Fruit fly (Drosophila melanogaster) whole organism, embryonic: ENCODE results near the gene ens.
A peak's percentile ranks its signal among the peaks of the same experiment; 100 is the strongest.

Experiments
- Abd-B ChIP-seq: fragments of 200-800 bp; sonication (Bioruptor generic); optimal IDR thresholded peaks from 2 replicates; lab custom pipeline; 2018; ENCODE audit warnings: missing biosample characterization, mild to moderate bottlenecking, missing genetic modification characterization, moderate library complexity
- Aef1 ChIP-seq: fragments of 200-800 bp; sonication (Bioruptor generic); IDR thresholded peaks from 3 replicates; pipeline ENCODE4 v1.3.6; 2022; ENCODE audit warnings: missing biosample characterization, missing genetic modification characterization
- B-H1 ChIP-seq: fragments of 200-800 bp; sonication (Bioruptor generic); IDR thresholded peaks from 3 replicates; pipeline ENCODE4 v1.3.6; 2022; ENCODE audit warnings: missing biosample characterization, missing genetic modification characterization
- CG10147 ChIP-seq: fragments of 200-800 bp; sonication (Bioruptor generic); optimal IDR thresholded peaks from 2 replicates; lab custom pipeline; 2019; ENCODE audit warnings: missing biosample characterization, mild to moderate bottlenecking, missing genetic modification characterization, moderate library complexity
- CG10565 ChIP-seq: fragments of 200-800 bp; sonication (Bioruptor generic); optimal IDR thresholded peaks from 3 replicates; lab custom pipeline; 2016; ENCODE audit warnings: missing biosample characterization, mild to moderate bottlenecking, missing genetic modification characterization
- CG12071 ChIP-seq: fragments of 200-800 bp; sonication (Bioruptor generic); optimal IDR thresholded peaks from 3 replicates; lab custom pipeline; 2018; ENCODE audit warnings: missing biosample characterization, mild to moderate bottlenecking, missing genetic modification characterization
- CG12659 ChIP-seq: fragments of 200-800 bp; sonication (Bioruptor generic); optimal IDR thresholded peaks from 3 replicates; lab custom pipeline; 2017; ENCODE audit warnings: mild to moderate bottlenecking, missing biosample characterization, missing genetic modification reagents, missing genetic modification characterization
- CG13894 ChIP-seq: fragments of 200-800 bp; sonication (Bioruptor generic); optimal IDR thresholded peaks from 3 replicates; lab custom pipeline; 2018; ENCODE audit warnings: missing biosample characterization, mild to moderate bottlenecking, missing genetic modification characterization, moderate library complexity
- CG14050 ChIP-seq: fragments of 200-800 bp; sonication (Bioruptor generic); IDR thresholded peaks from 3 replicates; pipeline ENCODE4 v1.3.6; 2022; ENCODE audit warnings: missing biosample characterization, missing genetic modification characterization
- CG2199 ChIP-seq: fragments of 200-800 bp; sonication (Bioruptor generic); IDR thresholded peaks from 3 replicates; pipeline ENCODE4 v1.3.6; 2022; ENCODE audit warnings: missing biosample characterization, missing genetic modification characterization
- CG31441 ChIP-seq: fragments of 200-800 bp; sonication (Bioruptor generic); IDR thresholded peaks from 2 replicates; pipeline ENCODE4 v1.3.6; 2022; ENCODE audit warnings: missing biosample characterization, missing genetic modification characterization
- CG7357 ChIP-seq: fragments of 200-800 bp; sonication (Bioruptor generic); IDR thresholded peaks from 3 replicates; pipeline ENCODE4 v1.3.6; 2022; ENCODE audit warnings: missing biosample characterization, missing genetic modification characterization
- CG8388 ChIP-seq: fragments of 200-800 bp; sonication (Bioruptor generic); optimal IDR thresholded peaks from 2 replicates; lab custom pipeline; 2019; ENCODE audit warnings: missing biosample characterization, mild to moderate bottlenecking, missing genetic modification characterization, moderate library complexity
- CG9876 ChIP-seq: fragments of 200-800 bp; sonication (Bioruptor generic); optimal IDR thresholded peaks from 2 replicates; lab custom pipeline; 2016; ENCODE audit warnings: missing biosample characterization, missing genetic modification characterization
- CG9932 ChIP-seq: fragments of 200-800 bp; sonication (Bioruptor generic); IDR thresholded peaks from 2 replicates; pipeline ENCODE4 v1.3.6; 2022; ENCODE audit warnings: missing biosample characterization, missing genetic modification characterization
- CTCF ChIP-seq: fragments of 200-800 bp; sonication (Bioruptor generic); optimal IDR thresholded peaks from 2 replicates; lab custom pipeline; 2017; ENCODE audit warnings: missing biosample characterization, mild to moderate bottlenecking, missing genetic modification characterization, moderate library complexity
- D19A ChIP-seq: fragments of 200-800 bp; optimal IDR thresholded peaks from 3 replicates; lab custom pipeline; 2019; ENCODE audit warnings: missing biosample characterization, mild to moderate bottlenecking, missing genetic modification characterization, moderate library complexity
- Ets97D ChIP-seq: fragments of 200-800 bp; sonication (Bioruptor generic); optimal IDR thresholded peaks from 3 replicates; lab custom pipeline; 2016; ENCODE audit warnings: missing biosample characterization, missing genetic modification characterization
- Gsc ChIP-seq: fragments of 200-800 bp; sonication (Bioruptor generic); IDR thresholded peaks from 2 replicates; pipeline ENCODE4 v1.3.6; 2022; ENCODE audit warnings: missing biosample characterization, missing genetic modification characterization
- HLHmδ ChIP-seq: fragments of 200-800 bp; sonication (Bioruptor generic); optimal IDR thresholded peaks from 2 replicates; lab custom pipeline; 2018; ENCODE audit warnings: missing biosample characterization, mild to moderate bottlenecking, missing genetic modification characterization, moderate library complexity
- Hmr ChIP-seq: fragments of 200-800 bp; sonication (Bioruptor generic); optimal IDR thresholded peaks from 3 replicates; lab custom pipeline; 2017; ENCODE audit warnings: mild to moderate bottlenecking, missing biosample characterization, missing genetic modification reagents, missing genetic modification characterization
- Hr51 ChIP-seq, 2 experiments: fragments of 200-800 bp; sonication (Bioruptor generic); optimal IDR thresholded peaks; 2 replicates in 1 of 2; 3 replicates in 1 of 2; lab custom pipeline; 2016 to 2018; ENCODE audit warnings: missing biosample characterization in 2 of 2, missing genetic modification characterization in 2 of 2, mild to moderate bottlenecking in 1 of 2, moderate library complexity in 1 of 2
- Hr78 ChIP-seq, 2 experiments: fragments of 200-800 bp in 1 of 2; fragments of >200 bp in 1 of 2; sonication (Bioruptor generic) in 1 of 2; optimal IDR thresholded peaks; 2 replicates each; lab custom pipeline; 2017 to 2019; ENCODE audit warnings: missing biosample characterization in 2 of 2, missing genetic modification characterization in 2 of 2, mild to moderate bottlenecking in 1 of 2, moderate library complexity in 1 of 2
- Spps ChIP-seq: fragments of 200-800 bp; sonication (Bioruptor generic); optimal IDR thresholded peaks from 2 replicates; lab custom pipeline; 2018; ENCODE audit warnings: missing biosample characterization, mild to moderate bottlenecking, missing genetic modification characterization
- Xbp1 ChIP-seq: fragments of 200-800 bp; sonication (Bioruptor generic); optimal IDR thresholded peaks from 3 replicates; lab custom pipeline; 2016; ENCODE audit warnings: missing biosample characterization, mild to moderate bottlenecking, missing genetic modification characterization
- ash1 ChIP-seq: fragments of 200-800 bp; sonication (Bioruptor generic); optimal IDR thresholded peaks from 2 replicates; lab custom pipeline; 2018; ENCODE audit warnings: missing biosample characterization, mild to moderate bottlenecking, missing genetic modification characterization
- cas ChIP-seq: fragments of 200-800 bp; sonication (Bioruptor generic); IDR thresholded peaks from 2 replicates; pipeline ENCODE4 v1.3.6; 2022; ENCODE audit warnings: missing biosample characterization, missing genetic modification characterization
- da ChIP-seq: fragments of 200-800 bp; sonication (Bioruptor generic); optimal IDR thresholded peaks from 2 replicates; lab custom pipeline; 2016; ENCODE audit warnings: missing biosample characterization, missing genetic modification characterization
- dysf ChIP-seq: fragments of 200-800 bp; sonication (Bioruptor generic); IDR thresholded peaks from 3 replicates; pipeline ENCODE4 v1.3.6; 2022; ENCODE audit warnings: missing biosample characterization, missing genetic modification characterization
- ems ChIP-seq: fragments of 200-800 bp; sonication (Bioruptor generic); optimal IDR thresholded peaks from 3 replicates; lab custom pipeline; 2016; ENCODE audit warnings: missing biosample characterization, missing genetic modification characterization
- esg ChIP-seq: fragments of 200-800 bp; sonication (Bioruptor generic); conservative IDR thresholded peaks from 2 replicates; pipeline ENCODE4 v1.3.6; 2022; ENCODE audit warnings: missing biosample characterization, missing genetic modification characterization
- eve ChIP-seq, 2 experiments: fragments of >200 bp; optimal IDR thresholded peaks; 2 replicates each; lab custom pipeline; 2017; ENCODE audit warnings: missing biosample characterization in 2 of 2, missing genetic modification characterization in 2 of 2
- ewg ChIP-seq: fragments of 200-800 bp; sonication (Bioruptor generic); optimal IDR thresholded peaks from 3 replicates; lab custom pipeline; 2017; ENCODE audit warnings: mild to moderate bottlenecking, missing biosample characterization, missing genetic modification reagents, missing genetic modification characterization
- grau ChIP-seq: fragments of 200-800 bp; optimal IDR thresholded peaks from 3 replicates; lab custom pipeline; 2019; ENCODE audit warnings: missing biosample characterization, mild to moderate bottlenecking, missing genetic modification characterization, moderate library complexity
- lilli ChIP-seq: fragments of 200-800 bp; sonication (Bioruptor generic); optimal IDR thresholded peaks from 3 replicates; lab custom pipeline; 2016; ENCODE audit warnings: missing biosample characterization, missing genetic modification characterization
- lmd ChIP-seq: fragments of 200-800 bp; sonication (Bioruptor generic); IDR thresholded peaks from 2 replicates; pipeline ENCODE4 v1.3.6; 2022; ENCODE audit warnings: missing biosample characterization, missing genetic modification characterization
- mam ChIP-seq: fragments of 200-800 bp; sonication (Bioruptor generic); optimal IDR thresholded peaks from 3 replicates; lab custom pipeline; 2016; ENCODE audit warnings: missing biosample characterization, missing genetic modification characterization
- row ChIP-seq: fragments of 200-800 bp; sonication (Bioruptor generic); IDR thresholded peaks from 3 replicates; pipeline ENCODE4 v1.3.6; 2022; ENCODE audit warnings: missing biosample characterization, missing genetic modification characterization
- sens ChIP-seq: fragments of 200-800 bp; sonication (Bioruptor generic); peaks from one replicate; lab custom pipeline; 2016; ENCODE audit warnings: missing biosample characterization, missing genetic modification characterization
- seq ChIP-seq: fragments of 200-800 bp; sonication (Bioruptor generic); IDR thresholded peaks from 2 replicates; pipeline ENCODE4 v1.3.6; 2022; ENCODE audit warnings: missing biosample characterization, missing genetic modification characterization
- sqz ChIP-seq: fragments of 200-800 bp; sonication (Bioruptor generic); optimal IDR thresholded peaks from 3 replicates; lab custom pipeline; 2018; ENCODE audit warnings: missing biosample characterization, mild to moderate bottlenecking, missing genetic modification characterization
- tup ChIP-seq: fragments of 200-800 bp; sonication (Bioruptor generic); optimal IDR thresholded peaks from 2 replicates; lab custom pipeline; 2016; ENCODE audit warnings: missing biosample characterization, mild to moderate bottlenecking, missing genetic modification characterization, moderate library complexity
- z ChIP-seq: fragments of 200-800 bp; sonication (Bioruptor generic); IDR thresholded peaks from 3 replicates; pipeline ENCODE4 v1.3.6; 2022; ENCODE audit warnings: missing biosample characterization, missing genetic modification characterization

The ens gene

DNA sequence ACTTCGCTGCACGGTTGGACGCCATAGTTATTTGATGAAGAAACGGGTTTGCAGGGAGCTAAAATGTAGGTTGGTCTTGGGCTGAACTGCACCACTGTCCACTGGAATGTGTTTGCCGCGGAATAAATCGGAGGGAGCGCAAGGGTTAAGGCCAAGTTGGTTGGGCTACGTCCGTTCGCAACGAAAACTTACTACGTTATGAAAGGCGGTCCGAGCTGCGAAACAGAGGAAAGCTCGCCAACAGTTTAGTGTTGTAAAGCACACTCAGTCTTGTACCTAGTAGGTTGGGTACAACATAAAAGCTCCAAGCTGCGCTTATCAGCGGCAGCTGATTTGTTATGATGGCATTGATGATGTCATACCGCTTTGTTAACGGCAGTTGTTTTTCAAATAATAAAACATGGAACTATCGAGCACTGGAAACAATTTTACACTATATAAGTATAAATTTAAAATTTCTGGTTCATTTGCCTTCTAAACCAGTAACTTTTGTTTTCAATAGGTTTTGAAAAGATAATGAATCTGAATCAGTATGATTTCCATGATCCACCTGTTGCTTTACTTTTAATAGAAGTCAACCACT is 12.1 kb downstream of the ens start, which contains the start of gene Chd64 (continued):
- TF ChIP-seq ash1 (GFP tag; lab: Kevin White, UChicago) (peak; percentile 8), Spps (no peak), CG31441 (GFP tag; lab: Robert Waterston, UW) (no peak), CG9932 (peak; percentile 50)
- TF ChIP-seq, all 482 proteins: peak for 184

DNA sequence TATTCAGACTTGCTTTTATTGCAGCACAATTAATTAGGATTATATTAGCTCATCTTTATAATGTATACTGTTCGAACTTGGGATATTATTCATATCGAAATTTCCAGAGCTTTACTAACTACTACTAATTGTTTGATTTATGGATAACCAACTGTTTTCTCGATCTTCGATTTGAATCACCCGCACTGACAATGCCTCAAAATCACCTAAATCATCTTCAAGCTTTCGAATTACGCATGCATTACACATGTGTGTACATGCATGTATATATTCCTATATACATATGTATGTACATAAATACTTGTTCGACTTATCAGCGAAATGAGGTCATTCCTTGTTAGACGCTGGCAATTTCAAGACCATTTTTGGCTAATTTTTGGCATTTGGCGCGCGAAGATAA is 12.8 kb downstream of the ens start:
- TF ChIP-seq CG8388 (GFP tag; lab: Kevin White, UChicago) (no peak), tup (GFP tag; lab: Kevin White, UChicago) (no peak), eve (GFP tag; optimal IDR thresholded peaks at IDR 0.05; lab: Kevin White, UChicago) (peak in 1 of 2 experiments; percentile 58), CG7357 (GFP tag; lab: Robert Waterston, UW) (no peak), ewg (GFP tag; lab: Kevin White, UChicago) (no peak), mam (GFP tag; lab: Kevin White, UChicago) (no peak), grau (tag; lab: Kevin White, UChicago) (peak; percentile 50), cas (no peak), sqz (no peak)

DNA sequence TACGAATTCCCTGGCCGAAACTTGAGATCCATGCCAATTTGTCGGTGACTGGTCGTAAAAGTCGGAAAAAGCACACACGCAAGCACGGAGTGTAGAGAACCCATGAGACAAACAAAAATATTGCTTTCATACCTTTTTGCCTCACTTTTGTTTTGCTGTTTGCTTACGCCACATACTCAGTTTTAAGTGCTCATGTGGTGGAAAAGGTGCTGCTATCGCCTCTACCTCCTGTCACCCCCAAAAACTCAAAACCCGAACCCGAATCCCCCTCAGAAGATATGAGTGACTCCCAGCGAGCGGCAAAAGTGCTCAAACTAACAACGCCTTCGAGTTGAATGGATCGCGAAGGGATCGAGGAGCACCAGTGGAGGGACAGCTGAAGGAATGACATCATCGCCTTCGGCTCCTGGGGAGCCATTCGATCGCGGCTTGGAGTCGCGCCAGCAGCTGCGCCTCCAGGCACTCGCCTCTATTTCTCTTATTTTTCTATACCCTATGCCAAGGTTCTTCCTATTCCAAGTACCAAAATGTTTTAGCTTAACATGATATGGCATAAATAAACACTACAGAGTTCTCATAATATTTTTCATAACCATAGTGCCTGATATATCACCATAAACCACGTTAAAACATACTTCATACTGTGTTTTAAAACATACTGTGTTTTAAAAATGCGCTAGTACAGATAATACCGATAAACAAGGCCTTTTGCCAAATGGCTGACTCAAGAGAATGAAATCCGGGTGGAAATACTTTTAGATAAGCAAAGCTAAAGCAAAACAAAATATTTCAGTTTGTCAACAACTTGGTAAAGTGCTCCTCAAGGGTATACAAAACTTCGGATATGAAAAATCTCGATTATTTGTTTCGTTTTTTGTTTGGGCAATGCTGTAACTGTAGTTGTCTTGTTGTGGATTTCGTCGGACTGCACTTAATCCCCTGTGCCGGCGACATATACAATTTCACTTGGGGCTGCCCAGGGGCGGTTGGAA is 13.7 kb downstream of the ens start:
- TF ChIP-seq ems (GFP tag; lab: Kevin White, UChicago) (no peak), Hr51 (GFP tag; optimal IDR thresholded peaks at IDR 0.05; lab: Kevin White, UChicago) (peak in 1 of 2 experiments; percentile 2), CG2199 (0 out of 3 replicates have a peak, but pooled peaks have one; percentile 10), CG9876 (GFP tag; lab: Kevin White, UChicago) (no peak), CG13894 (tag; lab: Kevin White, UChicago) (peak; percentile 19), D19A (tag; lab: Kevin White, UChicago) (peak; percentile 84), z (peak; percentile 89)

DNA sequence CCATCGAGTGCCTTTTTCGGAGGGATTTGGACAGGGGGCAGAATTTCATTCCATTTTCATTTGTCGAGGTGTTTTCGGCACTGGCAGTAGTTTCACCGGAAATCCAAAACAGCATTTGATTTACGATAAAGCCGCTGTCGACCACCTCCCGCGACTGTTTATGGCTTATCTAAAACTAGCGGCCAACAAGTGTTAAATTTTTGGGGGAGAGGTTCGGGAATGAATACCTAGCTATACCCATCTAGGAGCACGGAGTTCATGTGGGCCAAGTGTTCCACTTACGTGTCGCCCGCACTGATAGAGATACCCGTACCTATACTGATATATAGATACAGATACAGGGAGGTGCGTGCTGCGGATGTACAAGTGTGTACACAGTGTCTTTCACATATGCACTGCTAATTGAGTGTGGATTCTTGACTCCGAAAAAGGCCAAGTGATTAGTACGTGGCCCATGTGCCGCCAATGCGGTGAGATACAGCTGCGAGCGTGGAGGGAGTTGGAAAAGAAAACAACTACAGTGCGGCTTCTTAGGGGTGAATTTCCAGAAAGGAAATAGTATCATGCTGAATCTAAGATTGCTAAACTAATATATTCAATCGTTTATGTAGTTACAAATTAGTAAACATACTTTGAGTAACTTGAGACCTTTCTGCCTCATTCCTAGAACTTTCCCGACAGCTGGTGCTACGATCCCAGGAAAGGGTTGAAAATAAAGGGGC is 14.6 kb downstream of the ens start:
- no peak for TF ChIP-seq lmd (GFP tag; lab: Robert Waterston, UW)
- peak; percentile 3 for TF ChIP-seq Hmr (GFP tag; lab: Kevin White, UChicago)
- TF ChIP-seq CG12659 (GFP tag; lab: Kevin White, UChicago), result no peak
- no peak for TF ChIP-seq seq (GFP tag; lab: Robert Waterston, UW)
- no peak for TF ChIP-seq Aef1 (GFP tag; lab: Robert Waterston, UW)
- no peak for TF ChIP-seq dysf (GFP tag; lab: Robert Waterston, UW)
- no peak for TF ChIP-seq B-H1 (GFP tag; lab: Robert Waterston, UW)
- TF ChIP-seq ewg (GFP tag; lab: Kevin White, UChicago), result no peak
- TF ChIP-seq CG10565, result no peak
- TF ChIP-seq CG8388 (GFP tag; lab: Kevin White, UChicago), result no peak
- no peak for TF ChIP-seq Gsc
- TF ChIP-seq CG12071 (GFP tag; lab: Kevin White, UChicago), result peak; percentile 14
- no peak for TF ChIP-seq CTCF (GFP tag; lab: Kevin White, UChicago)
- TF ChIP-seq CG10147 (GFP tag; lab: Kevin White, UChicago), result no peak
- TF ChIP-seq HLHmδ (GFP tag; lab: Kevin White, UChicago), result peak; percentile 81
- TF ChIP-seq esg, result no peak
- TF ChIP-seq Xbp1 (GFP tag; lab: Kevin White, UChicago), result peak; percentile 32
- no peak for TF ChIP-seq da (GFP tag; lab: Kevin White, UChicago)
- peak; percentile 46 for TF ChIP-seq sens (GFP tag; lab: Kevin White, UChicago)
- peak; percentile 4 for TF ChIP-seq Ets97D (GFP tag; lab: Kevin White, UChicago)
- TF ChIP-seq Hr78 (GFP tag; optimal IDR thresholded peaks at IDR 0.05; lab: Kevin White, UChicago), result peak in 1 of 2 experiments; percentile 76
- peak; percentile 30; the same call in 1 of the 3 replicates for TF ChIP-seq row (GFP tag; lab: Robert Waterston, UW)
- TF ChIP-seq lilli (GFP tag; lab: Kevin White, UChicago), result no peak
- TF ChIP-seq CG14050 (GFP tag; lab: Robert Waterston, UW), result no peak
- no peak for TF ChIP-seq Abd-B (GFP tag; lab: Kevin White, UChicago)
